In the genomic region with DNA sequence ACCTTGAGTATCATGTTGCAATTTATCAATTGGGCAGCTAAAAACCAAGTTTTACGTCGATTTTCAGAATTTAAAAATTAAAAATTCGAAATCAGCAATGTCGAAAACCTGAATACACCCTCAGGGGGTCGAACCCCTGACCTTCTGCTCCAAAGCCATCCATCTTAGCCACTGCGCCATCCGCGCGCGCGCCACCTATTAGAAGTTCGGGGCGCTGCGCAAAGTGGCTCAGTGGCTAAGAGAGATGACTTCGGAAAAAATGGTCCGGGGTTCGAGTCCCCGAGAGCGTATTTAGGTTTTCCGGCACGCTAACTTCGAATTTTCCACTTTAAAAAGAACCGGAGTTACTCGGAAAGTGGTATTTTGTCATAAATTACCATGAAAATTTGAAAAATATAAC, we compare ENCODE assay signal across 3 worm cellular contexts.
TF ChIP-seq lines count a peak whose summit lies in the region.

No protein-coding gene starts in this region.

TF ChIP-seq in whole organism, L4 larva, 104 proteins besides CTCF, POLR2A, EP300 and RAD21:
- TF ChIP-seq php-3 (GFP tag; IDR thresholded peaks at IDR 0.05; lab: Robert Waterston, UW) (0 out of 2 replicates have a peak, but pooled peaks have one; percentile 27), Y105C5A.15 (GFP tag; IDR thresholded peaks at IDR 0.05; lab: Robert Waterston, UW) (no peak), mxl-2 (GFP tag; conservative IDR thresholded peaks at IDR 0.05; lab: Robert Waterston, UW) (no peak), set-16 (GFP tag; IDR thresholded peaks at IDR 0.05; lab: Robert Waterston, UW) (peak; percentile 65), aha-1 (tag; lab: Kevin White, UChicago) (peak; percentile 13), F44E2.7 (GFP tag; IDR thresholded peaks at IDR 0.05; lab: Robert Waterston, UW) (0 out of 2 replicates have a peak, but pooled peaks have one; percentile 64), pqm-1 (tag; optimal IDR thresholded peaks at IDR 0.05; lab: Kevin White, UChicago) (no peak)

TF ChIP-seq in whole organism, mixed stage, embryonic, 35 proteins besides CTCF, POLR2A, EP300 and RAD21:
- TF ChIP-seq lsy-2 (tag; optimal IDR thresholded peaks at IDR 0.05; lab: Kevin White, UChicago) (no peak), drap-1 (GFP tag; optimal IDR thresholded peaks at IDR 0.05; lab: Kevin White, UChicago) (peak; percentile 17)

TF ChIP-seq in whole organism, young adult, 124 proteins besides CTCF, POLR2A, EP300 and RAD21:
- TF ChIP-seq egrh-3 (GFP tag; IDR thresholded peaks at IDR 0.05; lab: Robert Waterston, UW): no peak
- no peak for TF ChIP-seq mel-28 (tag; optimal IDR thresholded peaks at IDR 0.05; lab: Kevin White, UChicago; ENCODE audit: borderline replicate concordance)
- TF ChIP-seq ztf-6 (GFP tag; IDR thresholded peaks at IDR 0.05; lab: Robert Waterston, UW): no peak
- TF ChIP-seq nfyb-1 (GFP tag; IDR thresholded peaks at IDR 0.05; lab: Robert Waterston, UW): no peak
- TF ChIP-seq hmg-1.2 (GFP tag; IDR thresholded peaks at IDR 0.05; lab: Robert Waterston, UW): no peak
- TF ChIP-seq sdz-38 (tag; optimal IDR thresholded peaks at IDR 0.05; lab: Kevin White, UChicago): no peak
- peak; percentile 55 for TF ChIP-seq zfh-2 (GFP tag; conservative IDR thresholded peaks at IDR 0.05; lab: Robert Waterston, UW)
- TF ChIP-seq nhr-27 (tag; optimal IDR thresholded peaks at IDR 0.05; lab: Kevin White, UChicago): no peak
